Worm (Caenorhabditis elegans): Measurements from ENCODE around the gene F54D5.17.

ce11 chrII:11536505-11536904 lies 19.9 kb upstream of the F54D5.17 start:
- TF ChIP-seq sptf-2 (GFP tag; optimal IDR thresholded peaks at IDR 0.05), result no peak
- TF ChIP-seq dpff-1 (tag; optimal IDR thresholded peaks at IDR 0.05), result no peak
- TF ChIP-seq mcd-1 (GFP tag; IDR thresholded peaks at IDR 0.05), result no peak
- TF ChIP-seq ceh-79 (tag; optimal IDR thresholded peaks at IDR 0.05), result no peak
- TF ChIP-seq dpl-1 (GFP tag; optimal IDR thresholded peaks at IDR 0.05), result no peak
- no peak for TF ChIP-seq snpc-4 (GFP tag; optimal IDR thresholded peaks at IDR 0.05)
- no peak for TF ChIP-seq snpc-4 (tag; optimal IDR thresholded peaks at IDR 0.05)
- no peak for TF ChIP-seq Y95B8A.8 (GFP tag; IDR thresholded peaks at IDR 0.05)

Measured in whole organism, young adult.